Fruit fly (Drosophila melanogaster): ENCODE data around the gene CG3213.

DNA sequence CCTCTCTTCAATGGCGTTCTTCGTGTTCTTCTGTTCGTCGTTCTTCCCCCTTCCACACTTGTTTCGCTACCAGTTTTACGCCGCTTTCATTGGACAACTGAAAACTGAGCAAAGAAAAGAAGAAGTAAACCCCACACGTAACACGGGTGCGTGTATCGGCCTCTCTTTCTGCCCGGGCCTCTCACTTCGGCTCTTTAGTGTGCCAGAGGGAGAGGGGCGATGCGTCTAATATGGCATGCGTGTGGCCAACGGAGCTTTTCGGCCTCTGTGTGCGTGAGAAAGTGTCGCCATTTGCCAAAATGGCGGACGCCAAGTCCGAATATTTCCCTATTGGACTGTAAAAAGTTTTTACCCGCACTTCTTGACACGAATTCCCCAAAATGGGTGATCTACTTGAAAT, 20.5 kb upstream of the CG3213 start:
- TF ChIP-seq CG1603 (tag; optimal IDR thresholded peaks at IDR 0.05) (no peak), ro (GFP tag; IDR thresholded peaks at IDR 0.05) (no peak), az2 (GFP tag; optimal IDR thresholded peaks at IDR 0.05) (no peak), CG9727 (GFP tag; optimal IDR thresholded peaks at IDR 0.05) (no peak), slp2 (GFP tag; optimal IDR thresholded peaks at IDR 0.05) (no peak), br (optimal IDR thresholded peaks at IDR 0.05) (no peak), al (GFP tag; IDR thresholded peaks at IDR 0.05) (no peak), CG17829 (tag; optimal IDR thresholded peaks at IDR 0.05) (no peak)

Measured in whole organism, embryonic.